Fruit fly (Drosophila melanogaster) whole organism, prepupa: ENCODE results near the gene CG34286.

ENCODE experiments used
- CG32006 ChIP-seq: fragments of 200-800 bp; sonication (Bioruptor generic); optimal IDR thresholded peaks from 3 replicates; lab custom pipeline; 2017; ENCODE audit warnings: missing biosample characterization, mild to moderate bottlenecking, missing genetic modification characterization
- CG7368 ChIP-seq: fragments of 200-800 bp; sonication (Bioruptor generic); optimal IDR thresholded peaks from 3 replicates; lab custom pipeline; 2016; ENCODE audit warnings: missing biosample characterization, missing genetic modification characterization
- CG8632 ChIP-seq: fragments of 200-800 bp; sonication (Bioruptor generic); optimal IDR thresholded peaks from 3 replicates; lab custom pipeline; 2016; ENCODE audit warnings: missing biosample characterization, missing genetic modification characterization
- Sox15 ChIP-seq: fragments of 200-800 bp; sonication (Bioruptor generic); optimal IDR thresholded peaks from 3 replicates; lab custom pipeline; 2016; ENCODE audit warnings: missing biosample characterization, missing genetic modification characterization
- eg ChIP-seq: fragments of 200-800 bp; sonication (Bioruptor generic); IDR thresholded peaks from 3 replicates; pipeline ENCODE4 v1.3.6; 2022; ENCODE audit warnings: missing biosample characterization, missing genetic modification characterization
- fd85E ChIP-seq: fragments of 200-800 bp; sonication (Bioruptor generic); optimal IDR thresholded peaks from 3 replicates; lab custom pipeline; 2016; ENCODE audit warnings: missing biosample characterization, missing genetic modification characterization
- net ChIP-seq: fragments of 200-800 bp; sonication (Bioruptor generic); optimal IDR thresholded peaks from 3 replicates; lab custom pipeline; 2016; ENCODE audit warnings: missing biosample characterization, missing genetic modification characterization
- pdm3 ChIP-seq: fragments of 200-800 bp; sonication (Bioruptor generic); optimal IDR thresholded peaks from 3 replicates; lab custom pipeline; 2016; ENCODE audit warnings: missing biosample characterization, missing genetic modification characterization

DNA sequence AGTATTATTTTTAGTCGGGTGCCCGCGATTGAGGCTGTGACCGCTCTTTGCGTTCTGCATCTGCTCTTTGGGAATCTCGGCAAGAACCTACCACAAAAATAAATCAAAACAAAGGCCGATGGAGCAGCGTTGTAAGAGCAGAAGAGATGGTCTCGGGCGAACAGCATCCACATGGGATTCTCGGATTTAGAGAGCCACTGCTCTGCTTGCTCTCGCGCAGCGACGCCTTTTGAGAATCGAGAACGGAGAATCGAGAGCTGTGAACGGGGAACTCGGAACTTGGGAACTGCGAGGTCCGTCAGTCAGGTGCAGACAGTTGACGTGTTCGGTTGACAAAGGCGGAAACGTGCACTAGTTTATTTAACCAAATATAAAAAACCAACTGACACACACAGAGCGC, 14.7 kb upstream of the CG34286 start, which contains the start of gene GluClalpha:
- TF ChIP-seq fd85E (GFP tag; lab: Kevin White, UChicago): no peak
- TF ChIP-seq pdm3 (GFP tag; lab: Kevin White, UChicago): no peak
- no peak for TF ChIP-seq Sox15
- no peak for TF ChIP-seq CG8632 (GFP tag; lab: Kevin White, UChicago)
- no peak for TF ChIP-seq net
- no peak for TF ChIP-seq CG7368
- TF ChIP-seq CG32006 (GFP tag; lab: Kevin White, UChicago): no peak
- TF ChIP-seq eg: no peak
